Worm (Caenorhabditis elegans) whole organism, young adult: ENCODE data around the gene noca-1.

ENCODE experiments used
- K11D2.4 ChIP-seq: fragments of 200-800 bp; sonication (Bioruptor generic); IDR thresholded peaks from 2 replicates; pipeline ENCODE4 v1.3.6; 2022; ENCODE audit warnings: missing genetic modification reagents, missing genetic modification characterization, missing compliant biosample characterization
- fkh-3 ChIP-seq: sonication (generic microtip); optimal IDR thresholded peaks from 2 replicates; lab custom pipeline; 2016; ENCODE audit warnings: mild to moderate bottlenecking, missing genetic modification characterization, missing compliant biosample characterization
- hmg-1.2 ChIP-seq: fragments of 200-800 bp; sonication (Bioruptor generic); IDR thresholded peaks from 2 replicates; pipeline ENCODE4 v1.3.6; 2022; ENCODE audit warnings: missing genetic modification reagents, missing genetic modification characterization, missing compliant biosample characterization
- hmg-20 ChIP-seq: fragments of 200-800 bp; sonication (Bioruptor generic); IDR thresholded peaks from 2 replicates; pipeline ENCODE4 v1.3.6; 2022; ENCODE audit warnings: missing genetic modification reagents, missing genetic modification characterization, missing compliant biosample characterization

DNA sequence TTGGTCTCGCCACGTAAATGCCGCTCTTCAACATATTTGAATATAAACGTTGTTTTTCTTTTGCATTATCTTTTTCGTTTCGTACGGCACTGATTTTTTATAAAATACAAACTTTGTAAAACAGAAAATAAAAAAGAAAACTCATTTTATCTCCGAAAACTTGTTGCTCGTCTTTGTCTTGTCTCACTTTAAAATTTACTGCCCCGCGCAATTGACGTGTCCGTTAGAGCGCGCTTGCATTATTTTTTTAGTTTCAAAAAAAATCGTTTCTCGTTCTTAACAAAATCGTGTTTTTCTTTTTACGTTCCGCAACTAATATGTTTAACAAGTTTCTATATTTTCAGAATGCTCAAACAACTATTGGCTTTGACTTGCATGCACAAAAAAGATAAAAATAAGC lies at the start of gene noca-1:
- TF ChIP-seq fkh-3 (tag; lab: Kevin White, UChicago) = no peak
- TF ChIP-seq K11D2.4 (GFP tag; lab: Robert Waterston, UW) = no peak
- no peak for TF ChIP-seq hmg-1.2 (GFP tag; lab: Robert Waterston, UW)
- TF ChIP-seq hmg-20 (GFP tag; lab: Robert Waterston, UW) = no peak
